Worm (Caenorhabditis elegans) whole organism, L4 larva: Measurements from ENCODE around the gene spp-26.

Source experiments
- Y48G9A.11 ChIP-seq: fragments of 200-800 bp; sonication (Bioruptor generic); IDR thresholded peaks from 2 replicates; pipeline ENCODE4 v1.3.6; 2022; ENCODE audit warnings: missing genetic modification reagents, missing genetic modification characterization, missing compliant biosample characterization
- aly-2 ChIP-seq: sonication (generic microtip); optimal IDR thresholded peaks from 2 replicates; lab custom pipeline; 2018; ENCODE audit warnings: missing biosample characterization, missing genetic modification characterization
- jun-1 ChIP-seq: fragments of 150-350 bp; optimal IDR thresholded peaks from 2 replicates; lab custom pipeline; 2014; ENCODE audit warnings: missing biosample characterization, missing genetic modification reagents, missing genetic modification characterization
- lin-39 ChIP-seq: fragments of 150-350 bp; optimal IDR thresholded peaks from 2 replicates; lab custom pipeline; 2014; ENCODE audit warnings: missing biosample characterization, missing genetic modification reagents, missing genetic modification characterization
- madf-5 ChIP-seq, 2 experiments: fragments of 200-800 bp; sonication (Bioruptor generic); IDR thresholded peaks; 2 replicates each; pipeline ENCODE4 v1.3.6; 2022; ENCODE audit warnings: missing compliant biosample characterization in 2 of 2, missing genetic modification characterization in 2 of 2
- nhr-111 ChIP-seq: fragments of 200-800 bp; sonication (Bioruptor generic); optimal IDR thresholded peaks from 2 replicates; lab custom pipeline; 2018; ENCODE audit warnings: mild to moderate bottlenecking, missing genetic modification characterization, missing compliant biosample characterization
- nhr-237 ChIP-seq: sonication (generic microtip); optimal IDR thresholded peaks from 2 replicates; lab custom pipeline; 2017; ENCODE audit warnings: missing biosample characterization, missing genetic modification characterization
- nhr-77 ChIP-seq: fragments of 150-350 bp; optimal IDR thresholded peaks from 2 replicates; lab custom pipeline; 2014; ENCODE audit warnings: missing biosample characterization, missing genetic modification characterization
- skn-1 ChIP-seq: fragments of 150-350 bp; optimal IDR thresholded peaks from 2 replicates; lab custom pipeline; 2014; ENCODE audit warnings: missing biosample characterization, missing genetic modification characterization
- unc-130 ChIP-seq: sonication (generic microtip); optimal IDR thresholded peaks from 2 replicates; lab custom pipeline; 2016; ENCODE audit warnings: missing genetic modification reagents, missing genetic modification characterization, missing compliant biosample characterization
- unc-62 ChIP-seq, 3 experiments: fragments of 150-350 bp in 1 of 3; sonication (generic microtip); optimal IDR thresholded peaks in 2 of 3; peaks in 1 of 3; 1 replicate in 1 of 3; 2 replicates in 2 of 3; lab custom pipeline; 2014 to 2017; ENCODE audit warnings: missing biosample characterization in 3 of 3, missing genetic modification characterization in 3 of 3, missing genetic modification reagents in 3 of 3, missing genotype in 1 of 3

ce11 chrV:6517305-6518224 lies 41.4 kb downstream of the spp-26 start:
- TF ChIP-seq Y48G9A.11 (GFP tag; lab: Robert Waterston, UW) (no peak), nhr-111 (GFP tag; lab: Kevin White, UChicago) (no peak), madf-5 (GFP tag; IDR thresholded peaks at IDR 0.05; lab: Robert Waterston, UW) (no peak), unc-62 (GFP tag; optimal IDR thresholded peaks at IDR 0.05 in 1 of 2; lab: Kevin White, UChicago) (peak in 1 of 2 experiments; percentile 98), unc-62 (tag; optimal IDR thresholded peaks at IDR 0.05; lab: Kevin White, UChicago) (no peak), unc-130 (GFP tag; lab: Kevin White, UChicago) (no peak), lin-39 (tag; lab: Kevin White, UChicago) (no peak), skn-1 (tag; lab: Kevin White, UChicago) (no peak), aly-2 (tag; lab: Kevin White, UChicago) (no peak), jun-1 (tag; lab: Kevin White, UChicago) (no peak), nhr-77 (no peak), nhr-237 (tag; lab: Kevin White, UChicago) (no peak)
